Worm (Caenorhabditis elegans): ENCODE data around the gene cyp-14A2.

ce11 chrX:13318316-13318715, 48.8 kb upstream of the cyp-14A2 start:
- TF ChIP-seq pes-1 (GFP tag; IDR thresholded peaks at IDR 0.05) (no peak), ama-1 (optimal IDR thresholded peaks at IDR 0.05) (no peak), sea-1 (GFP tag; conservative IDR thresholded peaks at IDR 0.05) (no peak), tbx-37 (GFP tag; conservative IDR thresholded peaks at IDR 0.05) (no peak), B0310.2 (tag; optimal IDR thresholded peaks at IDR 0.05) (no peak), hnd-1 (tag; optimal IDR thresholded peaks at IDR 0.05) (no peak), flt-1 (GFP tag; IDR thresholded peaks at IDR 0.05) (no peak), ceh-36 (tag; optimal IDR thresholded peaks at IDR 0.05) (no peak), scrt-1 (GFP tag; IDR thresholded peaks at IDR 0.05) (no peak), aly-1 (tag; optimal IDR thresholded peaks at IDR 0.05) (no peak)

Data from whole organism, early embryonic.